Worm (Caenorhabditis elegans) whole organism, late embryonic: Measurements from ENCODE around the gene srh-24.

ENCODE experiments used
- C08G9.2 ChIP-seq: sonication (generic microtip); optimal IDR thresholded peaks from 2 replicates; lab custom pipeline; 2016; ENCODE audit warnings: mild to moderate bottlenecking, missing genetic modification characterization, moderate library complexity, missing compliant biosample characterization
- K02D7.2 ChIP-seq: sonication (generic microtip); optimal IDR thresholded peaks from 2 replicates; lab custom pipeline; 2017; ENCODE audit warnings: mild to moderate bottlenecking, missing genetic modification characterization, missing compliant biosample characterization
- ahr-1 ChIP-seq: sonication (generic microtip); optimal IDR thresholded peaks from 2 replicates; lab custom pipeline; 2016; ENCODE audit warnings: missing genetic modification characterization, missing compliant biosample characterization
- ama-1 ChIP-seq: fragments of 150-350 bp; optimal IDR thresholded peaks from 2 replicates; lab custom pipeline; 2014
- ceh-14 ChIP-seq: sonication (generic microtip); optimal IDR thresholded peaks from 2 replicates; lab custom pipeline; 2016; ENCODE audit warnings: missing genotype, missing genetic modification characterization, missing compliant biosample characterization
- ceh-18 ChIP-seq: sonication (generic microtip); optimal IDR thresholded peaks from 2 replicates; lab custom pipeline; 2016; ENCODE audit warnings: missing genetic modification characterization, missing compliant biosample characterization
- ceh-19 ChIP-seq: fragments of 200-800 bp; sonication (Bioruptor generic); optimal IDR thresholded peaks from 2 replicates; lab custom pipeline; 2018; ENCODE audit warnings: mild to moderate bottlenecking, missing genetic modification characterization, missing compliant biosample characterization
- ceh-22 ChIP-seq: sonication (generic microtip); optimal IDR thresholded peaks from 2 replicates; lab custom pipeline; 2017; ENCODE audit warnings: missing biosample characterization, missing genetic modification characterization
- ceh-24 ChIP-seq: sonication (generic microtip); optimal IDR thresholded peaks from 2 replicates; lab custom pipeline; 2016; ENCODE audit warnings: mild to moderate bottlenecking, missing genetic modification characterization, missing compliant biosample characterization
- ceh-34 ChIP-seq: sonication (generic microtip); optimal IDR thresholded peaks from 2 replicates; lab custom pipeline; 2016; ENCODE audit warnings: mild to moderate bottlenecking, missing genetic modification characterization, missing compliant biosample characterization
- ceh-45 ChIP-seq: fragments of 200-800 bp; sonication (Bioruptor generic); IDR thresholded peaks from 2 replicates; pipeline ENCODE4 v1.3.6; 2022; ENCODE audit warnings: missing genetic modification reagents, missing genetic modification characterization, missing compliant biosample characterization
- ceh-48 ChIP-seq: sonication (generic microtip); optimal IDR thresholded peaks from 2 replicates; lab custom pipeline; 2016; ENCODE audit warnings: missing genetic modification characterization, inconsistent platforms, missing compliant biosample characterization
- che-1 ChIP-seq: sonication (generic microtip); optimal IDR thresholded peaks from 2 replicates; lab custom pipeline; 2016; ENCODE audit warnings: mild to moderate bottlenecking, missing genetic modification characterization, missing compliant biosample characterization
- elt-2 ChIP-seq: sonication (generic microtip); optimal IDR thresholded peaks from 2 replicates; lab custom pipeline; 2016; ENCODE audit warnings: missing genetic modification reagents, missing genetic modification characterization, missing compliant biosample characterization
- elt-4 ChIP-seq: sonication (generic microtip); optimal IDR thresholded peaks from 2 replicates; lab custom pipeline; 2016; ENCODE audit warnings: missing genetic modification characterization, missing compliant biosample characterization
- eyg-1 ChIP-seq: sonication (generic microtip); optimal IDR thresholded peaks from 2 replicates; lab custom pipeline; 2016; ENCODE audit warnings: missing genotype, missing genetic modification characterization, missing compliant biosample characterization
- fax-1 ChIP-seq: sonication (generic microtip); optimal IDR thresholded peaks from 2 replicates; lab custom pipeline; 2016; ENCODE audit warnings: missing genotype, missing genetic modification characterization, missing compliant biosample characterization
- gmeb-2 ChIP-seq: sonication (generic microtip); optimal IDR thresholded peaks from 2 replicates; lab custom pipeline; 2016; ENCODE audit warnings: missing genetic modification characterization, inconsistent platforms, missing compliant biosample characterization
- hlh-15 ChIP-seq: sonication (generic microtip); optimal IDR thresholded peaks from 2 replicates; lab custom pipeline; 2016; ENCODE audit warnings: missing genetic modification characterization, missing compliant biosample characterization
- hlh-8 ChIP-seq: sonication (generic microtip); optimal IDR thresholded peaks from 2 replicates; lab custom pipeline; 2016; ENCODE audit warnings: missing genotype, missing genetic modification characterization, missing compliant biosample characterization
- madf-2 ChIP-seq: sonication (generic microtip); optimal IDR thresholded peaks from 2 replicates; lab custom pipeline; 2017; ENCODE audit warnings: missing genetic modification characterization, missing compliant biosample characterization
- nhr-11 ChIP-seq: fragments of 150-350 bp; optimal IDR thresholded peaks from 2 replicates; lab custom pipeline; 2014; ENCODE audit warnings: missing biosample characterization, missing genetic modification characterization
- nhr-232 ChIP-seq: sonication (generic microtip); optimal IDR thresholded peaks from 2 replicates; lab custom pipeline; 2016; ENCODE audit warnings: missing genetic modification characterization, missing compliant biosample characterization
- npax-4 ChIP-seq: sonication (generic microtip); optimal IDR thresholded peaks from 2 replicates; lab custom pipeline; 2016; ENCODE audit warnings: missing genetic modification characterization, missing compliant biosample characterization
- odd-2 ChIP-seq: sonication (generic microtip); optimal IDR thresholded peaks from 2 replicates; lab custom pipeline; 2017; ENCODE audit warnings: antibody characterized with exemption, mild to moderate bottlenecking, missing genetic modification characterization, missing compliant biosample characterization
- pat-9 ChIP-seq: fragments of 200-800 bp; sonication (Bioruptor generic); optimal IDR thresholded peaks from 2 replicates; lab custom pipeline; 2018; ENCODE audit warnings: mild to moderate bottlenecking, missing genetic modification characterization, moderate library complexity, missing compliant biosample characterization
- pha-2 ChIP-seq: sonication (generic microtip); optimal IDR thresholded peaks from 2 replicates; lab custom pipeline; 2017; ENCODE audit warnings: mild to moderate bottlenecking, missing genetic modification characterization, missing compliant biosample characterization
- pha-4 ChIP-seq: fragments of 150-350 bp; optimal IDR thresholded peaks from 2 replicates; lab custom pipeline; 2018; ENCODE audit warnings: missing biosample characterization, missing genetic modification reagents, missing genetic modification characterization
- ref-2 ChIP-seq: sonication (generic microtip); optimal IDR thresholded peaks from 2 replicates; lab custom pipeline; 2016; ENCODE audit warnings: missing genetic modification characterization, missing compliant biosample characterization
- sdc-2 ChIP-seq: sonication (generic microtip); optimal IDR thresholded peaks from 2 replicates; lab custom pipeline; 2016; ENCODE audit warnings: missing genotype, missing genetic modification characterization, missing compliant biosample characterization
- sox-2 ChIP-seq: fragments of 200-800 bp; sonication (Bioruptor generic); IDR thresholded peaks from 2 replicates; pipeline ENCODE4 v1.3.6; 2022; ENCODE audit warnings: missing genetic modification reagents, missing genetic modification characterization, missing compliant biosample characterization
- sox-4 ChIP-seq: sonication (generic microtip); optimal IDR thresholded peaks from 2 replicates; lab custom pipeline; 2017; ENCODE audit warnings: mild to moderate bottlenecking, missing genetic modification characterization, inconsistent platforms, missing compliant biosample characterization
- syd-9 ChIP-seq: sonication (generic microtip); optimal IDR thresholded peaks from 2 replicates; lab custom pipeline; 2016; ENCODE audit warnings: mild to moderate bottlenecking, missing genetic modification characterization, moderate library complexity, missing compliant biosample characterization
- unc-3 ChIP-seq, 2 experiments: fragments of 200-800 bp in 1 of 2; sonication (Bioruptor generic) in 1 of 2; sonication (generic microtip) in 1 of 2; conservative IDR thresholded peaks in 1 of 2; optimal IDR thresholded peaks in 1 of 2; 2 replicates each; pipeline versions ENCODE4 v1.3.6 to Lab custom; 2016 to 2022; ENCODE audit warnings: missing compliant biosample characterization in 2 of 2, missing genetic modification characterization in 2 of 2, missing genetic modification reagents in 1 of 2
- unc-42 ChIP-seq: sonication (generic microtip); optimal IDR thresholded peaks from 2 replicates; lab custom pipeline; 2016; ENCODE audit warnings: missing genotype, missing genetic modification characterization, missing compliant biosample characterization
- unc-55 ChIP-seq: sonication (generic microtip); optimal IDR thresholded peaks from 2 replicates; lab custom pipeline; 2017; ENCODE audit warnings: missing biosample characterization, missing genetic modification reagents, missing genetic modification characterization
- zip-5 ChIP-seq: sonication (generic microtip); optimal IDR thresholded peaks from 2 replicates; lab custom pipeline; 2016; ENCODE audit warnings: missing genetic modification characterization, missing compliant biosample characterization
- ztf-16 ChIP-seq: sonication (generic microtip); optimal IDR thresholded peaks from 2 replicates; lab custom pipeline; 2017; ENCODE audit warnings: missing genetic modification characterization, missing compliant biosample characterization

srh-24 gene

ce11 chrV:14001929-14002328 lies 41.1 kb upstream of the srh-24 start:
- TF ChIP-seq ama-1 (lab: Kevin White, UChicago) (no peak), ceh-45 (GFP tag; lab: Robert Waterston, UW) (no peak), nhr-232 (tag; lab: Kevin White, UChicago) (no peak), gmeb-2 (no peak), zip-5 (no peak), ref-2 (tag; lab: Kevin White, UChicago) (no peak), unc-55 (GFP tag; lab: Kevin White, UChicago) (no peak), ceh-22 (tag; lab: Kevin White, UChicago) (no peak), madf-2 (no peak)
- TF ChIP-seq, all 69 proteins: peak for 0

- TF ChIP-seq madf-2 (no peak), hlh-15 (tag; lab: Kevin White, UChicago) (no peak)
Measured at ce11 chrV:13993478-13993877, 32.7 kb upstream of the srh-24 start.

- TF ChIP-seq ceh-48 (tag; lab: Kevin White, UChicago) (no peak), gmeb-2 (no peak), ceh-24 (tag; lab: Kevin White, UChicago) (no peak), ceh-14 (tag; lab: Kevin White, UChicago) (no peak), unc-42 (tag; lab: Kevin White, UChicago) (no peak), unc-55 (GFP tag; lab: Kevin White, UChicago) (no peak), nhr-11 (tag; lab: Kevin White, UChicago) (no peak), ztf-16 (tag; lab: Kevin White, UChicago) (no peak), madf-2 (no peak), eyg-1 (tag; lab: Kevin White, UChicago) (no peak), ceh-34 (no peak), unc-3 (GFP tag; conservative IDR thresholded peaks at IDR 0.05; lab: Robert Waterston, UW) (no peak), unc-3 (tag; optimal IDR thresholded peaks at IDR 0.05; lab: Kevin White, UChicago) (no peak), C08G9.2 (tag; lab: Kevin White, UChicago) (no peak), syd-9 (tag; lab: Kevin White, UChicago) (no peak), K02D7.2 (tag; lab: Kevin White, UChicago) (no peak)
Measured at ce11 chrV:13992485-13992884, 31.7 kb upstream of the srh-24 start, which contains the start of gene droe-4. TSS of gene droe-4 (plus strand) at chrV:13992656.

ce11 chrV:13986823-13987222 lies 26.0 kb upstream of the srh-24 start:
- no peak for TF ChIP-seq unc-3 (GFP tag; conservative IDR thresholded peaks at IDR 0.05; lab: Robert Waterston, UW)
- TF ChIP-seq unc-3 (tag; optimal IDR thresholded peaks at IDR 0.05; lab: Kevin White, UChicago): no peak
- TF ChIP-seq elt-2 (tag; lab: Kevin White, UChicago): peak; percentile 89

- TF ChIP-seq syd-9 (tag; lab: Kevin White, UChicago) (no peak), odd-2 (tag; lab: Kevin White, UChicago) (no peak), elt-4 (no peak), gmeb-2 (no peak), sdc-2 (tag; lab: Kevin White, UChicago) (no peak), hlh-8 (tag; lab: Kevin White, UChicago) (no peak), unc-42 (tag; lab: Kevin White, UChicago) (no peak), elt-2 (tag; lab: Kevin White, UChicago) (no peak), pha-2 (tag; lab: Kevin White, UChicago) (no peak), fax-1 (tag; lab: Kevin White, UChicago) (no peak), sox-2 (no peak), che-1 (tag; lab: Kevin White, UChicago) (no peak), ahr-1 (no peak), npax-4 (tag; lab: Kevin White, UChicago) (no peak), ceh-18 (tag; lab: Kevin White, UChicago) (no peak), ceh-19 (GFP tag; lab: Kevin White, UChicago) (no peak), pha-4 (tag; lab: Kevin White, UChicago) (no peak), sox-4 (tag; lab: Kevin White, UChicago) (no peak), pat-9 (tag; lab: Kevin White, UChicago) (no peak), unc-55 (GFP tag; lab: Kevin White, UChicago) (no peak)
Measured at ce11 chrV:13984828-13985227, 24.0 kb upstream of the srh-24 start, which contains the start of gene end-1. TSS of gene end-1 (plus strand) at chrV:13985128.
